Worm (Caenorhabditis elegans): ENCODE results near the gene aak-1.

DNA sequence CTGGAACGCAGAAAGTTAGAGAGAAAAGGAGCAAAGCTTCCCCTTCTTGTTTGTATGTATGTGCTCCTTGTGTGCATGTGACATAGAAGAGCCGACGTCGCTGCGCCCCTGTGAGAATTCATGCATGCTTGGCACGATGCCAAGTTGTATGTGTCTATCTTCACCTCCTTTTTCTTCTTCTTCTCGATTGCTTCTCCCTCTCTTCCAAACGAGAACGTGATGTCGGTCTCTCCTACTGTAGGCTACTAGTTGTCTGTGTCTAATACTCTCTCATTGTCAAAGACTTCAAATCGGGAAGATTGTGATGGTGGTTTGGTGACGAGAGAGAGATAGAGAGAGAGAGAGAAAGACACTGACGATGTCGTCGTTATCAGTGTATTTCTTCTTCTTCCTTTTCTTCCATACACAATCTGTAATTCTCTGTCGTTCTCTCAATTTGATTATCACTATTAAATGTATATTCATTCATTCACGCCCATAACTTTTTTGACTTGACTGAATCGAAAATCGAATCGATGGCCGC is 36.4 kb upstream of the aak-1 start:
- peak; percentile 95 for TF ChIP-seq C34F6.9 (tag; optimal IDR thresholded peaks at IDR 0.05)
- TF ChIP-seq ama-1 (optimal IDR thresholded peaks at IDR 0.05), result no peak
- TF ChIP-seq nhr-129 (tag; optimal IDR thresholded peaks at IDR 0.05), result peak; percentile 97
- TF ChIP-seq nhr-11 (tag; optimal IDR thresholded peaks at IDR 0.05), result no peak
- TF ChIP-seq nhr-12 (tag; optimal IDR thresholded peaks at IDR 0.05), result no peak
- TF ChIP-seq lin-11 (tag; optimal IDR thresholded peaks at IDR 0.05), result peak; percentile 79
- no peak for TF ChIP-seq aly-2 (tag; optimal IDR thresholded peaks at IDR 0.05)
- TF ChIP-seq unc-62 (GFP tag; optimal IDR thresholded peaks at IDR 0.05), result peak; percentile 59
- TF ChIP-seq F13H6.1 (tag; optimal IDR thresholded peaks at IDR 0.05), result peak; percentile 91
- peak; percentile 69 to 95 for TF ChIP-seq lsy-2 (tag; optimal IDR thresholded peaks at IDR 0.05)
- peak; percentile 83 for TF ChIP-seq ztf-4 (tag; optimal IDR thresholded peaks at IDR 0.05)
- peak; percentile 81 for TF ChIP-seq unc-55 (GFP tag; optimal IDR thresholded peaks at IDR 0.05)
- peak; percentile 81 to 93 for TF ChIP-seq mdl-1 (tag; optimal IDR thresholded peaks at IDR 0.05)
- TF ChIP-seq mab-5 (tag; optimal IDR thresholded peaks at IDR 0.05), result peak; percentile 81

All from whole organism, L2 larva.